Worm (Caenorhabditis elegans): ENCODE measurements around the gene dur-1.

DNA sequence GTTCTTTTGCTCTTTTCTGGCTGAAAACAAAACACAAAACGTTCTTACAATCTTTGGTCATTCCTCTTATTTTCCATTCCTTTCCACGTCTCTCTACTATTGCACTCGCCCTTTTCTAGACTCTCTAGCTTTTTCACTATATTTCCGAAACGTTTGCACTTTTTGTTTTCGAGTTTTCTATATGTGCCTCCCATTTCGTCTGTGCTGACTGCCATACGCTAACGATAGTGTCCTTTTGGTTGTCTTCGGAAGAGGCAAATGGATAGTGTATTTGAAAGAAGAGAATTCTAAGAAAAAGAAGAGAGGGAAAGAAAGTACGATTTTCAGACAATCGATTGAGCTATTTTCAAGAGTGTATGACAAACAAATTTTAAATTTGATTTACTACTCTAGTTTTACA, 55.2 kb downstream of the dur-1 start:
- TF ChIP-seq ztf-11 (tag; optimal IDR thresholded peaks at IDR 0.05) (no peak), nhr-28 (tag; optimal IDR thresholded peaks at IDR 0.05) (no peak), snpc-4 (tag; optimal IDR thresholded peaks at IDR 0.05) (no peak), nhr-77 (tag; optimal IDR thresholded peaks at IDR 0.05) (no peak), fkh-10 (GFP tag; optimal IDR thresholded peaks at IDR 0.05) (no peak), skn-1 (tag; optimal IDR thresholded peaks at IDR 0.05) (no peak), isw-1 (GFP tag; IDR thresholded peaks at IDR 0.05) (no peak), C34B4.2 (tag; optimal IDR thresholded peaks at IDR 0.05) (no peak), aly-2 (tag; optimal IDR thresholded peaks at IDR 0.05) (no peak), blmp-1 (tag; optimal IDR thresholded peaks at IDR 0.05) (no peak)

Data from whole organism, L1 larva.